Fruit fly (Drosophila melanogaster) whole organism: ENCODE results near the gene CG4730.

Source experiments
- CG8478 ChIP-seq: fragments of >200 bp; optimal IDR thresholded peaks from 2 replicates; lab custom pipeline; 2018; ENCODE audit warnings: inconsistent platforms
- Dll ChIP-seq: fragments of >200 bp; optimal IDR thresholded peaks from 2 replicates; lab custom pipeline; 2017
- EcR ChIP-seq, 2 experiments: fragments of >200 bp; optimal IDR thresholded peaks; 2 replicates each; lab custom pipeline; 2017; ENCODE audit warnings: missing biosample characterization in 2 of 2, missing genetic modification characterization in 2 of 2, missing genetic modification reagents in 2 of 2
- pan ChIP-seq: fragments of >200 bp; optimal IDR thresholded peaks from 2 replicates; lab custom pipeline; 2017
- psq ChIP-seq: fragments of >200 bp; optimal IDR thresholded peaks from 2 replicates; lab custom pipeline; 2017
- usp ChIP-seq: fragments of >200 bp; optimal IDR thresholded peaks from 2 replicates; lab custom pipeline; 2017; ENCODE audit warnings: missing biosample characterization, missing genetic modification characterization, mixed read lengths

Gene CG4730

dm6 chr3R:25661531-25662193 is 16.8 kb downstream of the CG4730 start, which contains the start of gene RASSF8:
RASSF8 (plus strand) TSS chr3R:25661795.
- no peak for TF ChIP-seq usp (GFP tag; lab: Kevin White, UChicago)
- TF ChIP-seq psq (lab: Kevin White, UChicago): no peak
- no peak for TF ChIP-seq Dll (lab: Kevin White, UChicago)
- no peak for TF ChIP-seq EcR (GFP tag; optimal IDR thresholded peaks at IDR 0.05; lab: Kevin White, UChicago)
- TF ChIP-seq CG8478 (lab: Kevin White, UChicago): no peak
- no peak for TF ChIP-seq pan (lab: Kevin White, UChicago)

dm6 chr3R:25660985-25661530 is 17.4 kb downstream of the CG4730 start, which contains the start of gene Tnks:
Tnks (minus strand) TSS chr3R:25661286.
- TF ChIP-seq usp (GFP tag; lab: Kevin White, UChicago): no peak
- TF ChIP-seq psq (lab: Kevin White, UChicago): no peak
- no peak for TF ChIP-seq Dll (lab: Kevin White, UChicago)
- no peak for TF ChIP-seq pan (lab: Kevin White, UChicago)
- TF ChIP-seq EcR (GFP tag; optimal IDR thresholded peaks at IDR 0.05; lab: Kevin White, UChicago): no peak
- no peak for TF ChIP-seq CG8478 (lab: Kevin White, UChicago)

dm6 chr3R:25659857-25660417 is 18.5 kb downstream of the CG4730 start:
- TF ChIP-seq usp (GFP tag; lab: Kevin White, UChicago) (no peak), EcR (GFP tag; optimal IDR thresholded peaks at IDR 0.05; lab: Kevin White, UChicago) (no peak), Dll (lab: Kevin White, UChicago) (no peak), psq (lab: Kevin White, UChicago) (no peak), CG8478 (lab: Kevin White, UChicago) (no peak), pan (lab: Kevin White, UChicago) (no peak)

DNA sequence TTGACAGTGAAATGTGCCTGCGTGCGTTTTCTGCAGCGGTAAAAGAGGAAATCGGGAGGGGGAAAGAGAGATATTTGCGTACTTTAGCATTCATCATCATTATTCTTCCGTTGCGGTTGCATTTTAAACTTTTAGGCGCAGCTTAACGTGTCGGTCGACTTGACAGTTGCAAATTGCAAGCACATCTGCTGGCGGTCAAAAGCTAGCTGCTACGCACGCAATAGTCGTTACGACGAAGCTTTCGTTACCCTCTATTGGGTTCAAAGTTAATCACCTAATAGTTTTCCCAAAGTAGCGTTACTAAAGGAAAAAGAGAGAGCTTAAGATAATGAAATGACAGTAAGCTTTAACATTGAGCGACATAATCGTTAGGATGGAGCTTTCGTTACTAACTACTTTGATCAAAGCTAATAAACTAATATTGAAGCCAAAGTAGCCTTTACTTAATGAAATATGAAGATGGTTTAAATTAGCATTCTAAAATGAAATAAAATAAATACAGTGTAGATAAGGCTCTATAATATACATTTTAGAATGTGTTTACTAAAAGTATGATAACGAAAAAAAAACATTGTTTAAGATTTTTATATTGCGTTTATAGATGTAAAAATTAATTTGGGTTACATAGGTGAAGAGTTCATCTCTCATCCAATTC is 26.3 kb downstream of the CG4730 start:
- TF ChIP-seq pan (lab: Kevin White, UChicago) (no peak), psq (lab: Kevin White, UChicago) (no peak), EcR (GFP tag; optimal IDR thresholded peaks at IDR 0.05; lab: Kevin White, UChicago) (no peak), CG8478 (lab: Kevin White, UChicago) (no peak), usp (GFP tag; lab: Kevin White, UChicago) (no peak)

DNA sequence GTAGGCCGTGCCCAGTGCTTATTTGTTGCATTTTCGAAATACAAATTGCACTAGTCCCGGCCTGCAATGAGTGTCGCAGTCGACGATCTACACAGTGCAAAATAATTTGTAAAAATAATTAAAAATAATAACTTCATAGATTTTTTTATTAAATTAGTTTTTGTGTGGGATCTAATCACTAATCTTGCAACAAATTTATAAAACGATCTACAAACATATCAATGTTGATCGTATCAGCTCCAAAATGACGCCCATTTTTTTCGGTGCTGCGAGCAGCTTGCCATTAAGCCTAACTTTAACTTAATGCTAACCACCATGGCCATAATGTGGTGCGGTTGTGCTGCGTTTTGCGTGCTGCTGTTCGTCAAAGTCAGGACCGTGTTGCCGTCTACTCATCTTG is 27.1 kb downstream of the CG4730 start:
- no peak for TF ChIP-seq usp (GFP tag; lab: Kevin White, UChicago)
- no peak for TF ChIP-seq pan (lab: Kevin White, UChicago)
- TF ChIP-seq Dll (lab: Kevin White, UChicago): no peak
- no peak for TF ChIP-seq EcR (GFP tag; optimal IDR thresholded peaks at IDR 0.05; lab: Kevin White, UChicago)
- TF ChIP-seq psq (lab: Kevin White, UChicago): no peak
- no peak for TF ChIP-seq CG8478 (lab: Kevin White, UChicago)

DNA sequence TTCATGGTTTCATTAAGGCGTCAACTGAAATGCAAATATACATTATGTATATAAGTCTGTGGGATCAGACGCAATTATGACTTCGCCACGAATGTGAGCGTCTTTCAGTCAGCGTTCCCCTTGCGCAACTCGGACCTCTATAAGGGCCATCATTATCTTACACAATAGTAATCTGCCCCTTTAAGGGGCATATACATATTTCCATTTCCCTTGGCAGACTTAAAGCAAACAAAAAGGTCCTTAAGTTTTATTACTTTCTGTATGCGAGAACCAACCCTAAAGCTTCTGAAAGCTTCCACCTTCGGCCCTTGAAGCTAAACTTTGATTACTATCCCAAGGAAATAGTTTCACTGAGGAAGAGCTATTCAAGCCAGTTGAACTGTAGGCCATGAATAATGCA is 28.1 kb downstream of the CG4730 start:
- TF ChIP-seq EcR (GFP tag; optimal IDR thresholded peaks at IDR 0.05; lab: Kevin White, UChicago) (no peak), CG8478 (lab: Kevin White, UChicago) (no peak), psq (lab: Kevin White, UChicago) (no peak), usp (GFP tag; lab: Kevin White, UChicago) (no peak), pan (lab: Kevin White, UChicago) (no peak)

- no peak for TF ChIP-seq CG8478 (lab: Kevin White, UChicago)
- no peak for TF ChIP-seq pan (lab: Kevin White, UChicago)
- no peak for TF ChIP-seq usp (GFP tag; lab: Kevin White, UChicago)
- no peak for TF ChIP-seq EcR (GFP tag; optimal IDR thresholded peaks at IDR 0.05; lab: Kevin White, UChicago)
- TF ChIP-seq Dll (lab: Kevin White, UChicago): no peak
- no peak for TF ChIP-seq psq (lab: Kevin White, UChicago)
Measured at dm6 chr3R:25648258-25648606, 30.2 kb downstream of the CG4730 start.

DNA sequence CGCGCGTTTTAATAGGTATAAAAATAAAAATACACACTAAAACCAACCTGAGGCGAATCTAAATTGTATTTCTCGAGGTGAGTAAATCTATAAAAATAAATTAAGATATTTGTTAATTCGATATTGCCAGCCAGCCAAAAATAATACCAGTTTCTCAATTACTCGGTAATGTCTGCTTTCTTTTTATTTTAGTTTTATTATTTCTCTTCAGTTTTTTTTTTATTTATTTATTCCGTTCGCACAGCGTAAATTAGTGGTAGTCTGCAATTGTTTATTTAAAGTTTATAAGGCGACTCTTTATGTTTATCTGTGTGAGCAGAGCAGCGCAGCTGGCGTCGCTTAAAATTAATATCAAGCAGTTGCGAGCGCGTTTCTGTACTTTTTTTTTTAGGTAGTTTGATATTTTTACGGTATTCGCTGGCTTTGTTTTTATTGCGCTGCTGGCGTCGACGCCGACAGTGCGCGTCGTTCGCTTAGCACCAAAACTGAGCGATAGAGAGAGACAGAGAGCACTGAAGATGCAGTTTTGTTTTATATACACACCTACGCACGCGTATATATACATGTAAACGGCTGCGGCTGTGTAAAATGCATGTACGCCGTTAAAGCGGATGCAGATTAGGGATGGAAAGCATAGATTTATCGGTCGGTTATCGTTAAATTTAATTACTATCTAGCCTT is 30.8 kb downstream of the CG4730 start:
- TF ChIP-seq Dll (lab: Kevin White, UChicago) (no peak), EcR (GFP tag; optimal IDR thresholded peaks at IDR 0.05; lab: Kevin White, UChicago) (no peak), usp (GFP tag; lab: Kevin White, UChicago) (no peak), psq (lab: Kevin White, UChicago) (no peak), pan (lab: Kevin White, UChicago) (no peak), CG8478 (lab: Kevin White, UChicago) (no peak)

DNA sequence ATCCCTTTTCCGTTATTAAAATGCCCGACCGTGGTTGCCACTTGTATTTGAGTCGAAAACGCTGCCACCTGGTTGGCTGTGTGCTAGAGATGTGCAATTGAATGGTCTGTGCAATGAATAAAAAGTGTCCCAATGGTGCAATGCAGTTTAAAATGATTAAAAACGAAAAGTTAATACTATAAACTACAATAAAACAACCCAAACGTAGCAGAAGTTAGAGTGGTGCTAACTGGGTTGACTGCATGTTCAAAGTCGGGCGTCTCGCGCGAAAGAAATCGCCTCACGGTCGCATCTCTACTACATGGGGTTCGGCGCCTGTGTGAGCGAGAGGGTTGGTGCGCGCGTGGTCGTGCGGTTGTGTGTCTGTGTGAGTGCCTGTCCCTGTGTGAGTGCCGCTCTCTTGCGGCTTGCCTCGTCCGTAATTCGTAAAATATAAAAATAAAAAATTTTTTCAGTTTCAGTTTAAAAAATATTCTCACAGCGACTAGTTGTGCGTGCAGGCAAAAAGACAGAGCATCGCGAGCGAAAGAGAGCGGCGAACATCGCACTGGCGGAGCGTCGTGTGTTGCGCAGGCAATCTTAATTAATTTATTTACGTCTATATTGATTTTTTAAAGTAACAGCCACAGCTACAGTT is 31.5 kb downstream of the CG4730 start:
- TF ChIP-seq CG8478 (lab: Kevin White, UChicago) (peak; percentile 6), pan (lab: Kevin White, UChicago) (no peak), usp (GFP tag; lab: Kevin White, UChicago) (no peak), EcR (GFP tag; optimal IDR thresholded peaks at IDR 0.05; lab: Kevin White, UChicago) (no peak), psq (lab: Kevin White, UChicago) (no peak), Dll (lab: Kevin White, UChicago) (no peak)

dm6 chr3R:25644172-25644571 is 34.3 kb downstream of the CG4730 start:
- no peak for TF ChIP-seq CG8478 (lab: Kevin White, UChicago)
- no peak for TF ChIP-seq usp (GFP tag; lab: Kevin White, UChicago)
- TF ChIP-seq Dll (lab: Kevin White, UChicago): no peak
- no peak for TF ChIP-seq EcR (GFP tag; optimal IDR thresholded peaks at IDR 0.05; lab: Kevin White, UChicago)
- TF ChIP-seq pan (lab: Kevin White, UChicago): no peak
- no peak for TF ChIP-seq psq (lab: Kevin White, UChicago)
